ENCODE assay signal across 1 fruit fly cellular context in genomic region chr3R:16005943-16006342, dm6.
TF ChIP-seq lines count a peak whose summit lies in the region.

No protein-coding gene starts in this region.

TF ChIP-seq in whole organism, embryonic, 481 proteins besides CTCF, POLR2A, EP300 and RAD21 (continued from another document and continues in another):
- TF ChIP-seq CG8478 (optimal IDR thresholded peaks at IDR 0.05; lab: Kevin White, UChicago) = no peak
- no peak for TF ChIP-seq CG16779 (GFP tag; IDR thresholded peaks at IDR 0.05; lab: Robert Waterston, UW)
- TF ChIP-seq hth (optimal IDR thresholded peaks at IDR 0.05; lab: Kevin White, UChicago) = no peak
- TF ChIP-seq Stat92E (GFP tag; optimal IDR thresholded peaks at IDR 0.05; lab: Kevin White, UChicago) = no peak
- peak; percentile 18 for TF ChIP-seq CG10147 (GFP tag; optimal IDR thresholded peaks at IDR 0.05; lab: Kevin White, UChicago)
- peak; percentile 54 for TF ChIP-seq CG15011 (GFP tag; optimal IDR thresholded peaks at IDR 0.05; lab: Kevin White, UChicago)
- no peak for TF ChIP-seq CG3163 (GFP tag; optimal IDR thresholded peaks at IDR 0.05; lab: Kevin White, UChicago)
- TF ChIP-seq CG4820 (GFP tag; optimal IDR thresholded peaks at IDR 0.05; lab: Kevin White, UChicago) = no peak
- no peak for TF ChIP-seq grn (GFP tag; optimal IDR thresholded peaks at IDR 0.05; lab: Kevin White, UChicago)
- peak; percentile 74 for TF ChIP-seq CG2678 (tag; optimal IDR thresholded peaks at IDR 0.05; lab: Kevin White, UChicago)
- peak; percentile 8 for TF ChIP-seq ac (GFP tag; optimal IDR thresholded peaks at IDR 0.05; lab: Kevin White, UChicago)
- TF ChIP-seq CG10462 (GFP tag; optimal IDR thresholded peaks at IDR 0.05; lab: Kevin White, UChicago) = peak; percentile 7
- peak; percentile 93 for TF ChIP-seq Med (GFP tag; lab: Kevin White, UChicago)
- TF ChIP-seq CG2116 (GFP tag; optimal IDR thresholded peaks at IDR 0.05; lab: Kevin White, UChicago) = no peak
- peak; percentile 22 for TF ChIP-seq pfk (GFP tag; optimal IDR thresholded peaks at IDR 0.05; lab: Kevin White, UChicago)
- TF ChIP-seq ewg (GFP tag; optimal IDR thresholded peaks at IDR 0.05; lab: Kevin White, UChicago) = no peak
- peak; percentile 0 for TF ChIP-seq CG17829 (tag; optimal IDR thresholded peaks at IDR 0.05; lab: Kevin White, UChicago)
- no peak for TF ChIP-seq so (GFP tag; IDR thresholded peaks at IDR 0.05; lab: Robert Waterston, UW)
- peak; percentile 36 for TF ChIP-seq CG6765 (GFP tag; optimal IDR thresholded peaks at IDR 0.05; lab: Kevin White, UChicago)
- peak; percentile 84 for TF ChIP-seq ATbp (GFP tag; optimal IDR thresholded peaks at IDR 0.05; lab: Kevin White, UChicago)
- peak; percentile 38; the same call in 1 of the 2 replicates for TF ChIP-seq CG31441 (GFP tag; IDR thresholded peaks at IDR 0.05; lab: Robert Waterston, UW)
- no peak for TF ChIP-seq CG6689 (GFP tag; IDR thresholded peaks at IDR 0.05; lab: Robert Waterston, UW)
- peak; percentile 36 for TF ChIP-seq CoRest (tag; optimal IDR thresholded peaks at IDR 0.05; lab: Kevin White, UChicago)
- TF ChIP-seq fd96Cb (tag; optimal IDR thresholded peaks at IDR 0.05; lab: Kevin White, UChicago) = peak; percentile 20
- TF ChIP-seq amos (GFP tag; IDR thresholded peaks at IDR 0.05; lab: Robert Waterston, UW; ENCODE audit: partially characterized antibody) = no peak
- TF ChIP-seq ci (GFP tag; IDR thresholded peaks at IDR 0.05; lab: Robert Waterston, UW) = peak; percentile 42; the same call in 1 of the 3 replicates
- TF ChIP-seq CG15601 (tag; optimal IDR thresholded peaks at IDR 0.05; lab: Kevin White, UChicago) = peak; percentile 75
- TF ChIP-seq salm (tag; optimal IDR thresholded peaks at IDR 0.05; lab: Kevin White, UChicago) = peak; percentile 44
- TF ChIP-seq Hr39 (optimal IDR thresholded peaks at IDR 0.05; lab: Kevin White, UChicago) = no peak
- TF ChIP-seq wek (GFP tag; optimal IDR thresholded peaks at IDR 0.05; lab: Kevin White, UChicago) = peak; percentile 82
- TF ChIP-seq Nf-YB (GFP tag; optimal IDR thresholded peaks at IDR 0.05; lab: Kevin White, UChicago) = peak; percentile 42
- peak; percentile 74 for TF ChIP-seq CG7987 (GFP tag; optimal IDR thresholded peaks at IDR 0.05; lab: Kevin White, UChicago)
- no peak for TF ChIP-seq crol (GFP tag; IDR thresholded peaks at IDR 0.05; lab: Robert Waterston, UW)
- no peak for TF ChIP-seq sisA (GFP tag; IDR thresholded peaks at IDR 0.05; lab: Robert Waterston, UW)
- no peak for TF ChIP-seq shn (GFP tag; optimal IDR thresholded peaks at IDR 0.05; lab: Kevin White, UChicago)
- no peak for TF ChIP-seq kah (GFP tag; optimal IDR thresholded peaks at IDR 0.05; lab: Kevin White, UChicago)
- TF ChIP-seq gfzf (GFP tag; optimal IDR thresholded peaks at IDR 0.05; lab: Kevin White, UChicago) = no peak
- TF ChIP-seq Dbx (GFP tag; IDR thresholded peaks at IDR 0.05; lab: Robert Waterston, UW) = no peak
- no peak for TF ChIP-seq Xbp1 (GFP tag; optimal IDR thresholded peaks at IDR 0.05; lab: Kevin White, UChicago)
- peak; percentile 15 for TF ChIP-seq scrt (GFP tag; optimal IDR thresholded peaks at IDR 0.05; lab: Kevin White, UChicago)
- no peak for TF ChIP-seq CG10979 (tag; optimal IDR thresholded peaks at IDR 0.05; lab: Kevin White, UChicago)
- TF ChIP-seq Sox102F (GFP tag; optimal IDR thresholded peaks at IDR 0.05; lab: Kevin White, UChicago) = peak; percentile 60
- no peak for TF ChIP-seq pros (GFP tag; optimal IDR thresholded peaks at IDR 0.05; lab: Kevin White, UChicago)
- peak; percentile 41 for TF ChIP-seq CG14710 (tag; optimal IDR thresholded peaks at IDR 0.05; lab: Kevin White, UChicago)
- TF ChIP-seq ap (GFP tag; IDR thresholded peaks at IDR 0.05; lab: Robert Waterston, UW) = no peak
- TF ChIP-seq CG10366 (GFP tag; IDR thresholded peaks at IDR 0.05; lab: Robert Waterston, UW) = no peak
- no peak for TF ChIP-seq crp (GFP tag; optimal IDR thresholded peaks at IDR 0.05; lab: Kevin White, UChicago)
- TF ChIP-seq HmgZ (tag; optimal IDR thresholded peaks at IDR 0.05; lab: Kevin White, UChicago) = no peak
- TF ChIP-seq Xrp1 (GFP tag; IDR thresholded peaks at IDR 0.05; lab: Robert Waterston, UW) = 0 out of 2 replicates have a peak, but pooled peaks have one; percentile 20
- TF ChIP-seq CG14441 (GFP tag; IDR thresholded peaks at IDR 0.05; lab: Robert Waterston, UW) = no peak
- peak; percentile 1 for TF ChIP-seq Hey (tag; optimal IDR thresholded peaks at IDR 0.05; lab: Kevin White, UChicago)
- no peak for TF ChIP-seq Abd-B (GFP tag; optimal IDR thresholded peaks at IDR 0.05; lab: Kevin White, UChicago)
- TF ChIP-seq CG1602 (GFP tag; optimal IDR thresholded peaks at IDR 0.05; lab: Kevin White, UChicago) = no peak
- TF ChIP-seq CG8388 (GFP tag; optimal IDR thresholded peaks at IDR 0.05; lab: Kevin White, UChicago) = peak; percentile 1
- peak; percentile 37 for TF ChIP-seq CG9727 (GFP tag; optimal IDR thresholded peaks at IDR 0.05; lab: Kevin White, UChicago)
- TF ChIP-seq CG14860 (GFP tag; IDR thresholded peaks at IDR 0.05; lab: Robert Waterston, UW; ENCODE audit: partially characterized antibody) = no peak
- peak; percentile 60 for TF ChIP-seq gem (tag; optimal IDR thresholded peaks at IDR 0.05; lab: Kevin White, UChicago)
- peak; percentile 56 for TF ChIP-seq HHEX (GFP tag; optimal IDR thresholded peaks at IDR 0.05; lab: Kevin White, UChicago)
- peak; percentile 36 for TF ChIP-seq CG12219 (GFP tag; optimal IDR thresholded peaks at IDR 0.05; lab: Kevin White, UChicago)
- TF ChIP-seq nerfin-1 (tag; optimal IDR thresholded peaks at IDR 0.05; lab: Kevin White, UChicago) = peak; percentile 70
- TF ChIP-seq Sry-β (GFP tag; optimal IDR thresholded peaks at IDR 0.05; lab: Kevin White, UChicago) = peak; percentile 40
- no peak for TF ChIP-seq chn (GFP tag; optimal IDR thresholded peaks at IDR 0.05; lab: Kevin White, UChicago)
- no peak for TF ChIP-seq zfh1 (GFP tag; IDR thresholded peaks at IDR 0.05; lab: Robert Waterston, UW)
- no peak for TF ChIP-seq CG11696 (GFP tag; IDR thresholded peaks at IDR 0.05; lab: Robert Waterston, UW)
- no peak for TF ChIP-seq sc (optimal IDR thresholded peaks at IDR 0.05; lab: Kevin White, UChicago)
- TF ChIP-seq sc (GFP tag; optimal IDR thresholded peaks at IDR 0.05; lab: Kevin White, UChicago) = peak; percentile 42
- TF ChIP-seq grau (tag; optimal IDR thresholded peaks at IDR 0.05; lab: Kevin White, UChicago) = peak; percentile 22
- no peak for TF ChIP-seq Adf1 (GFP tag; IDR thresholded peaks at IDR 0.05; lab: Robert Waterston, UW)
- no peak for TF ChIP-seq ind (GFP tag; optimal IDR thresholded peaks at IDR 0.05; lab: Kevin White, UChicago)
- no peak for TF ChIP-seq CG15479 (GFP tag; optimal IDR thresholded peaks at IDR 0.05; lab: Kevin White, UChicago)
- TF ChIP-seq MTF-1 (GFP tag; optimal IDR thresholded peaks at IDR 0.05; lab: Kevin White, UChicago; ENCODE audit: borderline replicate concordance) = peak; percentile 75
- no peak for TF ChIP-seq Doc3 (GFP tag; IDR thresholded peaks at IDR 0.05; lab: Robert Waterston, UW; ENCODE audit: partially characterized antibody)
- TF ChIP-seq HLH3B (GFP tag; IDR thresholded peaks at IDR 0.05; lab: Robert Waterston, UW) = no peak
- TF ChIP-seq D19B (GFP tag; optimal IDR thresholded peaks at IDR 0.05; lab: Kevin White, UChicago) = no peak
- peak; percentile 37 for TF ChIP-seq dmrt11E (tag; optimal IDR thresholded peaks at IDR 0.05; lab: Kevin White, UChicago)
- TF ChIP-seq CG13296 (GFP tag; optimal IDR thresholded peaks at IDR 0.05; lab: Kevin White, UChicago) = peak; percentile 69
- TF ChIP-seq slou (GFP tag; optimal IDR thresholded peaks at IDR 0.05; lab: Kevin White, UChicago) = peak; percentile 29
- no peak for TF ChIP-seq CG8944 (GFP tag; optimal IDR thresholded peaks at IDR 0.05; lab: Kevin White, UChicago)
- TF ChIP-seq gcm (GFP tag; optimal IDR thresholded peaks at IDR 0.05; lab: Kevin White, UChicago) = peak; percentile 33
- TF ChIP-seq NK7.1 (GFP tag; optimal IDR thresholded peaks at IDR 0.05; lab: Kevin White, UChicago) = no peak
- peak; percentile 25 for TF ChIP-seq CG1792 (GFP tag; optimal IDR thresholded peaks at IDR 0.05; lab: Kevin White, UChicago)
- peak; percentile 17 for TF ChIP-seq NfI (GFP tag; optimal IDR thresholded peaks at IDR 0.05; lab: Kevin White, UChicago)
- no peak for TF ChIP-seq ham (GFP tag; IDR thresholded peaks at IDR 0.05; lab: Robert Waterston, UW)
- peak; percentile 23 for TF ChIP-seq CG10209 (GFP tag; optimal IDR thresholded peaks at IDR 0.05; lab: Kevin White, UChicago)
- TF ChIP-seq Gug (GFP tag; IDR thresholded peaks at IDR 0.05; lab: Robert Waterston, UW) = no peak
- TF ChIP-seq CG7745 (tag; optimal IDR thresholded peaks at IDR 0.05; lab: Kevin White, UChicago) = no peak
- TF ChIP-seq CG5953 (GFP tag; IDR thresholded peaks at IDR 0.05; lab: Robert Waterston, UW) = no peak
- peak; percentile 92 for TF ChIP-seq sens (GFP tag; lab: Kevin White, UChicago)
- no peak for TF ChIP-seq HLH54F (GFP tag; optimal IDR thresholded peaks at IDR 0.05; lab: Kevin White, UChicago)
- peak; percentile 63; the same call in 1 of the 2 replicates for TF ChIP-seq Awh (GFP tag; IDR thresholded peaks at IDR 0.05; lab: Robert Waterston, UW)
- TF ChIP-seq CG4617 (GFP tag; optimal IDR thresholded peaks at IDR 0.05; lab: Kevin White, UChicago; ENCODE audit: borderline replicate concordance) = no peak
- peak; percentile 55 for TF ChIP-seq bab2 (GFP tag; optimal IDR thresholded peaks at IDR 0.05; lab: Kevin White, UChicago)
- no peak for TF ChIP-seq Ets65A (GFP tag; lab: Kevin White, UChicago)
- TF ChIP-seq CG15696 (tag; optimal IDR thresholded peaks at IDR 0.05; lab: Kevin White, UChicago) = peak; percentile 49
- peak; percentile 63 for TF ChIP-seq PHDP (tag; optimal IDR thresholded peaks at IDR 0.05; lab: Kevin White, UChicago)
- TF ChIP-seq CG31365 (tag; optimal IDR thresholded peaks at IDR 0.05; lab: Kevin White, UChicago) = peak; percentile 47
- no peak for TF ChIP-seq ranshi (GFP tag; IDR thresholded peaks at IDR 0.05; lab: Robert Waterston, UW)
- TF ChIP-seq CG12769 (tag; optimal IDR thresholded peaks at IDR 0.05; lab: Kevin White, UChicago) = peak; percentile 28
- no peak for TF ChIP-seq al (GFP tag; IDR thresholded peaks at IDR 0.05; lab: Robert Waterston, UW)
- peak; percentile 53 for TF ChIP-seq sqz (GFP tag; optimal IDR thresholded peaks at IDR 0.05; lab: Kevin White, UChicago)
- no peak for TF ChIP-seq Atf-2 (GFP tag; optimal IDR thresholded peaks at IDR 0.05; lab: Kevin White, UChicago)
- TF ChIP-seq CG18262 (tag; optimal IDR thresholded peaks at IDR 0.05; lab: Kevin White, UChicago) = peak; percentile 32
- peak; percentile 52 for TF ChIP-seq CG11723 (GFP tag; optimal IDR thresholded peaks at IDR 0.05; lab: Kevin White, UChicago)
- no peak for TF ChIP-seq CG7786 (GFP tag; optimal IDR thresholded peaks at IDR 0.05; lab: Kevin White, UChicago)
- TF ChIP-seq CG9817 (tag; optimal IDR thresholded peaks at IDR 0.05; lab: Kevin White, UChicago) = peak; percentile 33
- no peak for TF ChIP-seq nerfin-2 (GFP tag; IDR thresholded peaks at IDR 0.05; lab: Robert Waterston, UW; ENCODE audit: partially characterized antibody)
- no peak for TF ChIP-seq CG8359 (GFP tag; optimal IDR thresholded peaks at IDR 0.05; lab: Kevin White, UChicago; ENCODE audit: borderline replicate concordance)
- peak; percentile 36 for TF ChIP-seq CG4424 (GFP tag; optimal IDR thresholded peaks at IDR 0.05; lab: Kevin White, UChicago)
- peak; percentile 43 for TF ChIP-seq CG8281 (tag; optimal IDR thresholded peaks at IDR 0.05; lab: Kevin White, UChicago)
- no peak for TF ChIP-seq esg (GFP tag; conservative IDR thresholded peaks at IDR 0.05; lab: Robert Waterston, UW)
- TF ChIP-seq exex (tag; optimal IDR thresholded peaks at IDR 0.05; lab: Kevin White, UChicago) = no peak
- TF ChIP-seq CG12155 (GFP tag; optimal IDR thresholded peaks at IDR 0.05; lab: Kevin White, UChicago) = no peak
- TF ChIP-seq CG7556 (GFP tag; optimal IDR thresholded peaks at IDR 0.05; lab: Kevin White, UChicago) = peak; percentile 25
- TF ChIP-seq sim (GFP tag; IDR thresholded peaks at IDR 0.05; lab: Robert Waterston, UW) = no peak
- peak in 1 of 2 experiments; percentile 63 for TF ChIP-seq Pdp1 (GFP tag; optimal IDR thresholded peaks at IDR 0.05; lab: Kevin White, UChicago)
- no peak for TF ChIP-seq CG6854 (GFP tag; optimal IDR thresholded peaks at IDR 0.05; lab: Kevin White, UChicago)
- no peak for TF ChIP-seq CG17802 (tag; optimal IDR thresholded peaks at IDR 0.05; lab: Kevin White, UChicago)
- peak; percentile 51 for TF ChIP-seq Fer3 (tag; optimal IDR thresholded peaks at IDR 0.05; lab: Kevin White, UChicago)
- peak; percentile 29 for TF ChIP-seq CG33213 (GFP tag; optimal IDR thresholded peaks at IDR 0.05; lab: Kevin White, UChicago)
- no peak for TF ChIP-seq vnd (GFP tag; IDR thresholded peaks at IDR 0.05; lab: Robert Waterston, UW; ENCODE audit: partially characterized antibody)
- peak; percentile 14 for TF ChIP-seq maf-S (GFP tag; optimal IDR thresholded peaks at IDR 0.05; lab: Kevin White, UChicago)
- TF ChIP-seq Camta (GFP tag; optimal IDR thresholded peaks at IDR 0.05; lab: Kevin White, UChicago) = no peak
- TF ChIP-seq onecut (GFP tag; IDR thresholded peaks at IDR 0.05; lab: Robert Waterston, UW) = 0 out of 2 replicates have a peak, but pooled peaks have one; percentile 14
- no peak for TF ChIP-seq CG4404 (GFP tag; IDR thresholded peaks at IDR 0.05; lab: Robert Waterston, UW)
- TF ChIP-seq CG17361 (GFP tag; IDR thresholded peaks at IDR 0.05; lab: Robert Waterston, UW) = no peak
- no peak for TF ChIP-seq ftz-f1 (GFP tag; optimal IDR thresholded peaks at IDR 0.05; lab: Kevin White, UChicago)
- TF ChIP-seq CG15073 (GFP tag; optimal IDR thresholded peaks at IDR 0.05; lab: Kevin White, UChicago) = no peak
- TF ChIP-seq D19A (tag; optimal IDR thresholded peaks at IDR 0.05; lab: Kevin White, UChicago) = peak; percentile 8
- no peak for TF ChIP-seq zen (tag; optimal IDR thresholded peaks at IDR 0.05; lab: Kevin White, UChicago)
- no peak for TF ChIP-seq CG42726 (GFP tag; IDR thresholded peaks at IDR 0.05; lab: Robert Waterston, UW; ENCODE audit: partially characterized antibody)
- TF ChIP-seq Blimp-1 (GFP tag; optimal IDR thresholded peaks at IDR 0.05; lab: Kevin White, UChicago) = peak; percentile 65
- peak; percentile 44 for TF ChIP-seq CG2202 (tag; optimal IDR thresholded peaks at IDR 0.05; lab: Kevin White, UChicago)
- TF ChIP-seq D (optimal IDR thresholded peaks at IDR 0.05; lab: Kevin White, UChicago) = no peak
- TF ChIP-seq D (GFP tag; optimal IDR thresholded peaks at IDR 0.05; lab: Kevin White, UChicago) = peak; percentile 16
- no peak for TF ChIP-seq CG8290 (GFP tag; optimal IDR thresholded peaks at IDR 0.05; lab: Kevin White, UChicago)
- peak in 1 of 2 experiments; percentile 62 for TF ChIP-seq CG8290 (tag; optimal IDR thresholded peaks at IDR 0.05; lab: Kevin White, UChicago)
